Fruit fly (Drosophila melanogaster) whole organism, prepupa: ENCODE results near the gene CG5282.
A peak's percentile ranks its signal among the peaks of the same experiment; 100 is the strongest.

Experiments
- Blimp-1 ChIP-seq: fragments of 200-800 bp; sonication (Bioruptor generic); optimal IDR thresholded peaks from 3 replicates; lab custom pipeline; 2017; ENCODE audit warnings: missing biosample characterization, missing genetic modification characterization, mild to moderate bottlenecking, moderate library complexity, missing genetic modification reagents
- CG10631 ChIP-seq: fragments of 200-800 bp; sonication (Bioruptor generic); optimal IDR thresholded peaks from 2 replicates; lab custom pipeline; 2016; ENCODE audit warnings: missing biosample characterization, missing genetic modification characterization
- CG10669 ChIP-seq: fragments of 200-800 bp; sonication (Bioruptor generic); optimal IDR thresholded peaks from 3 replicates; lab custom pipeline; 2018; ENCODE audit warnings: missing biosample characterization, mild to moderate bottlenecking, missing genetic modification characterization, moderate library complexity
- CG11294 ChIP-seq: fragments of 200-800 bp; sonication (Bioruptor generic); IDR thresholded peaks from 2 replicates; pipeline ENCODE4 v1.3.6; 2022; ENCODE audit warnings: missing biosample characterization, missing genetic modification characterization
- CG11762 ChIP-seq: fragments of 200-800 bp; sonication (Bioruptor generic); optimal IDR thresholded peaks from 3 replicates; lab custom pipeline; 2016; ENCODE audit warnings: missing biosample characterization, missing genetic modification characterization; ENCODE audit not compliant: insufficient read depth
- CG1621 ChIP-seq: fragments of 200-800 bp; sonication (Bioruptor generic); optimal IDR thresholded peaks from 3 replicates; lab custom pipeline; 2018; ENCODE audit warnings: missing biosample characterization, mild to moderate bottlenecking, missing genetic modification characterization
- CG16779 ChIP-seq: fragments of 200-800 bp; sonication (Bioruptor generic); optimal IDR thresholded peaks from 3 replicates; lab custom pipeline; 2017; ENCODE audit warnings: missing biosample characterization, mild to moderate bottlenecking, missing genetic modification characterization
- CG31627 ChIP-seq: fragments of 200-800 bp; sonication (Bioruptor generic); optimal IDR thresholded peaks from 3 replicates; lab custom pipeline; 2016; ENCODE audit warnings: missing biosample characterization, missing genetic modification characterization
- CG32006 ChIP-seq: fragments of 200-800 bp; sonication (Bioruptor generic); optimal IDR thresholded peaks from 3 replicates; lab custom pipeline; 2017; ENCODE audit warnings: missing biosample characterization, mild to moderate bottlenecking, missing genetic modification characterization
- CG34406 ChIP-seq: fragments of 200-800 bp; sonication (Bioruptor generic); optimal IDR thresholded peaks from 3 replicates; lab custom pipeline; 2016; ENCODE audit warnings: missing biosample characterization, missing genetic modification characterization
- CG3919 ChIP-seq: fragments of 200-800 bp; sonication (Bioruptor generic); optimal IDR thresholded peaks from 3 replicates; lab custom pipeline; 2016; ENCODE audit warnings: missing biosample characterization, missing genetic modification characterization
- CG4318 ChIP-seq: fragments of 200-800 bp; sonication (Bioruptor generic); optimal IDR thresholded peaks from 3 replicates; lab custom pipeline; 2017; ENCODE audit warnings: missing biosample characterization, mild to moderate bottlenecking, missing genetic modification characterization
- CG6163 ChIP-seq: fragments of 200-800 bp; sonication (Bioruptor generic); IDR thresholded peaks from 3 replicates; pipeline ENCODE4 v1.3.6; 2022; ENCODE audit warnings: missing biosample characterization, missing genetic modification characterization
- CG6276 ChIP-seq: fragments of 200-800 bp; sonication (Bioruptor generic); optimal IDR thresholded peaks from 2 replicates; lab custom pipeline; 2017; ENCODE audit warnings: missing biosample characterization, mild to moderate bottlenecking, missing genetic modification characterization
- CG6792 ChIP-seq: fragments of 200-800 bp; sonication (Bioruptor generic); optimal IDR thresholded peaks from 3 replicates; lab custom pipeline; 2016; ENCODE audit warnings: missing biosample characterization, missing genetic modification characterization
- CG6808 ChIP-seq: fragments of 200-800 bp; sonication (Bioruptor generic); optimal IDR thresholded peaks from 3 replicates; lab custom pipeline; 2017; ENCODE audit warnings: missing biosample characterization, missing genetic modification characterization, mild to moderate bottlenecking, moderate library complexity, missing genetic modification reagents
- CG6854 ChIP-seq: fragments of 200-800 bp; sonication (Bioruptor generic); optimal IDR thresholded peaks from 2 replicates; lab custom pipeline; 2017; ENCODE audit warnings: missing biosample characterization, mild to moderate bottlenecking, missing genetic modification characterization
- CG8119 ChIP-seq: fragments of 200-800 bp; sonication (Bioruptor generic); IDR thresholded peaks from 3 replicates; pipeline ENCODE4 v1.3.6; 2022; ENCODE audit warnings: missing biosample characterization, missing genetic modification characterization
- CG8319 ChIP-seq: fragments of 200-800 bp; sonication (Bioruptor generic); optimal IDR thresholded peaks from 3 replicates; lab custom pipeline; 2016; ENCODE audit warnings: missing biosample characterization, missing genetic modification characterization
- CG8632 ChIP-seq: fragments of 200-800 bp; sonication (Bioruptor generic); optimal IDR thresholded peaks from 3 replicates; lab custom pipeline; 2016; ENCODE audit warnings: missing biosample characterization, missing genetic modification characterization
- Eip75B ChIP-seq: fragments of 200-800 bp; sonication (Bioruptor generic); optimal IDR thresholded peaks from 3 replicates; lab custom pipeline; 2016; ENCODE audit warnings: missing biosample characterization, missing genetic modification characterization
- Eip78C ChIP-seq: fragments of 200-800 bp; sonication (Bioruptor generic); peaks from one replicate; lab custom pipeline; 2016; ENCODE audit warnings: missing biosample characterization, missing genetic modification characterization
- Eip93F ChIP-seq: fragments of 200-800 bp; sonication (Bioruptor generic); optimal IDR thresholded peaks from 2 replicates; lab custom pipeline; 2016; ENCODE audit warnings: missing biosample characterization, mild to moderate bottlenecking, missing genetic modification characterization
- Ets21C ChIP-seq: fragments of 200-800 bp; sonication (Bioruptor generic); optimal IDR thresholded peaks from 3 replicates; lab custom pipeline; 2016; ENCODE audit warnings: missing biosample characterization, missing genetic modification characterization
- Hr38 ChIP-seq: sonication (Bioruptor generic); optimal IDR thresholded peaks from 2 replicates; lab custom pipeline; 2016; ENCODE audit warnings: missing biosample characterization, missing genetic modification characterization
- Hr4 ChIP-seq: fragments of 200-800 bp; sonication (Bioruptor generic); optimal IDR thresholded peaks from 3 replicates; lab custom pipeline; 2016; ENCODE audit warnings: missing biosample characterization, missing genetic modification characterization
- Lpt ChIP-seq: fragments of 200-800 bp; sonication (Bioruptor generic); optimal IDR thresholded peaks from 3 replicates; lab custom pipeline; 2016; ENCODE audit warnings: missing biosample characterization, missing genetic modification characterization
- Met ChIP-seq: fragments of 200-800 bp; sonication (Bioruptor generic); optimal IDR thresholded peaks from 3 replicates; lab custom pipeline; 2016; ENCODE audit warnings: missing biosample characterization, missing genetic modification characterization
- Smox ChIP-seq: fragments of 200-800 bp; sonication (Bioruptor generic); optimal IDR thresholded peaks from 3 replicates; lab custom pipeline; 2016; ENCODE audit warnings: missing biosample characterization, missing genetic modification characterization
- Sox15 ChIP-seq: fragments of 200-800 bp; sonication (Bioruptor generic); optimal IDR thresholded peaks from 3 replicates; lab custom pipeline; 2016; ENCODE audit warnings: missing biosample characterization, missing genetic modification characterization
- achi ChIP-seq: fragments of 200-800 bp; sonication (Bioruptor generic); optimal IDR thresholded peaks from 3 replicates; lab custom pipeline; 2016; ENCODE audit warnings: missing biosample characterization, missing genetic modification characterization
- acj6 ChIP-seq: fragments of 200-800 bp; sonication (Bioruptor generic); optimal IDR thresholded peaks from 3 replicates; lab custom pipeline; 2016; ENCODE audit warnings: missing biosample characterization, missing genetic modification characterization
- cyc ChIP-seq: fragments of 200-800 bp; sonication (Bioruptor generic); optimal IDR thresholded peaks from 3 replicates; lab custom pipeline; 2016; ENCODE audit warnings: missing biosample characterization, missing genetic modification characterization
- dsx ChIP-seq: fragments of 200-800 bp; optimal IDR thresholded peaks from 3 replicates; lab custom pipeline; 2019; ENCODE audit warnings: missing biosample characterization, mild to moderate bottlenecking, missing genetic modification characterization, moderate library complexity; ENCODE audit not compliant: poor library complexity, severe bottlenecking
- eg ChIP-seq: fragments of 200-800 bp; sonication (Bioruptor generic); IDR thresholded peaks from 3 replicates; pipeline ENCODE4 v1.3.6; 2022; ENCODE audit warnings: missing biosample characterization, missing genetic modification characterization
- fd59A ChIP-seq: fragments of 200-800 bp; sonication (Bioruptor generic); optimal IDR thresholded peaks from 2 replicates; lab custom pipeline; 2017; ENCODE audit warnings: missing biosample characterization, mild to moderate bottlenecking, missing genetic modification characterization, missing genetic modification reagents
- fd85E ChIP-seq: fragments of 200-800 bp; sonication (Bioruptor generic); optimal IDR thresholded peaks from 3 replicates; lab custom pipeline; 2016; ENCODE audit warnings: missing biosample characterization, missing genetic modification characterization
- lz ChIP-seq: fragments of 200-800 bp; sonication (Bioruptor generic); optimal IDR thresholded peaks from 3 replicates; lab custom pipeline; 2016; ENCODE audit warnings: missing biosample characterization, missing genetic modification characterization
- net ChIP-seq: fragments of 200-800 bp; sonication (Bioruptor generic); optimal IDR thresholded peaks from 3 replicates; lab custom pipeline; 2016; ENCODE audit warnings: missing biosample characterization, missing genetic modification characterization
- salr ChIP-seq, 2 experiments: fragments of 200-800 bp; sonication (Bioruptor generic); optimal IDR thresholded peaks; 3 replicates each; lab custom pipeline; 2016 to 2018; ENCODE audit warnings: missing biosample characterization in 2 of 2, missing genetic modification characterization in 2 of 2, mild to moderate bottlenecking in 1 of 2
- spab ChIP-seq: fragments of 200-800 bp; sonication (Bioruptor generic); optimal IDR thresholded peaks from 2 replicates; lab custom pipeline; 2017; ENCODE audit warnings: missing biosample characterization, mild to moderate bottlenecking, missing genetic modification characterization, missing genetic modification reagents
- ss ChIP-seq, 2 experiments: fragments of 200-800 bp; sonication (Bioruptor generic); optimal IDR thresholded peaks; 2 replicates in 1 of 2; 3 replicates in 1 of 2; lab custom pipeline; 2017 to 2018; ENCODE audit warnings: mild to moderate bottlenecking in 2 of 2, missing biosample characterization in 2 of 2, missing genetic modification characterization in 2 of 2, moderate library complexity in 1 of 2
- svp ChIP-seq: fragments of 200-800 bp; sonication (Bioruptor generic); peaks from one replicate; lab custom pipeline; 2016; ENCODE audit warnings: missing biosample characterization, missing genetic modification characterization
- topi ChIP-seq: fragments of 200-800 bp; sonication (Bioruptor generic); optimal IDR thresholded peaks from 3 replicates; lab custom pipeline; 2016; ENCODE audit warnings: missing biosample characterization, missing genetic modification characterization

CG5282 gene

dm6 chr3L:20402665-20403492, 23.0 kb downstream of the CG5282 start (continued):
- peak; percentile 64 for TF ChIP-seq CG31627 (GFP tag; lab: Kevin White, UChicago)
- no peak for TF ChIP-seq CG32006 (GFP tag; lab: Kevin White, UChicago)
- TF ChIP-seq CG6276 (GFP tag; lab: Kevin White, UChicago): no peak
- peak; percentile 56 for TF ChIP-seq CG3919 (GFP tag; lab: Kevin White, UChicago)
- TF ChIP-seq CG11762 (GFP tag; lab: Kevin White, UChicago): peak; percentile 46
- TF ChIP-seq CG6163: peak; percentile 77
- peak; percentile 34 for TF ChIP-seq CG8319 (GFP tag; lab: Kevin White, UChicago)
- peak; percentile 72 for TF ChIP-seq Smox (GFP tag; lab: Kevin White, UChicago)
- TF ChIP-seq Blimp-1 (GFP tag; lab: Kevin White, UChicago): no peak
- peak; percentile 68 for TF ChIP-seq lz (GFP tag; lab: Kevin White, UChicago)
- TF ChIP-seq salr (GFP tag; optimal IDR thresholded peaks at IDR 0.05; lab: Kevin White, UChicago): peak in 1 of 2 experiments; percentile 57
- TF ChIP-seq CG16779: peak; percentile 28
- peak; percentile 91 for TF ChIP-seq Eip78C (GFP tag; lab: Kevin White, UChicago)
- TF ChIP-seq acj6 (GFP tag; lab: Kevin White, UChicago): peak; percentile 73
- no peak for TF ChIP-seq CG4318 (GFP tag; lab: Kevin White, UChicago)
- TF ChIP-seq Eip93F (GFP tag; lab: Kevin White, UChicago): peak; percentile 23
- TF ChIP-seq CG8119 (GFP tag; lab: Robert Waterston, UW): no peak
- TF ChIP-seq CG6808 (GFP tag; lab: Kevin White, UChicago): peak; percentile 76
- TF ChIP-seq cyc (GFP tag; lab: Kevin White, UChicago): peak; percentile 53
- no peak for TF ChIP-seq Lpt

DNA sequence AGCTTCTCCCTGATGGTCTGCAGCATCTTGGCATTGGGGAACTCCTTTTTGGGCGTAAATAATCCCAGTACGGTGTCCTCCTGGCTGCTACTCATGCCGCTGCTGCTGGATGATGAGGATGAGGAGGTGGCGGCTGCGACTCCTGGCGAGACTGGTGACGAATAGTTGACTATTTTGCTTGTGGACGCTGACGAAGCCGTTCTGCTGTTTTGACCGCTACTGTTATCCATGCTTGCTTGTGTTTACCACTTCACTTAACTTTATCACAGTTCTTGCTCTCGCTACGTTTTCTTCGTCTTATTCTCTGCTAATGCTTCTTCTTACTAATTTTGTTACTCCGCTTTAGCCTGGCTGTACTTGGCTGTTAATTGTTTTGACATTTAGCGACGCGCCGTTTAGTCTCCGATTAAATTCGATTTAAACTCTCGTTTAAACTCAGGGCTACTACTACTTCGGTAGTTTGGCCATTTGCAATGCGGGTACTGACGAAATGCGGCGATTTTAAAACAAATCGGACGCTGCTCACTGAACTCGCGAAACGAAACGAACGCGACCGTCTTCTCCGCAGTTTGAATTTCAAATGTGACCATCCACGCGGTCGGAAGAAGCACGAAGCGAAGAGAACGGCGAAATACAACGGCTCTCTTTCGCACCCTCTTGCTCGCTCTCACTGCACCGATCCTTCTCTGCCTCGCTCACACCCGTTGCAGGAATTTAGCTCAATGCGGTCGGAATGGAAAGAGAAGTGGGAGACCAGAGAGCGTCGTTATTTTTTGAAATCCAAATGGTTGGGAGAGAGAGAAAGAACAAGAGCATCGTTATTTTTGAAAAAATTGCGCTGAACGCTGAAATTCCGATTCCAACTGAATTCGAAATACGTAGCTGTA, 24.6 kb downstream of the CG5282 start, which contains the start of gene trbl:
TSS of gene trbl (minus strand) at position 584 of the 887 bp plus-strand sequence.
- no peak for TF ChIP-seq CG11294 (GFP tag; lab: Robert Waterston, UW)
- TF ChIP-seq CG6808 (GFP tag; lab: Kevin White, UChicago): peak; percentile 18
- TF ChIP-seq eg: peak; percentile 60; the same call in 2 of the 3 replicates
- TF ChIP-seq Ets21C (GFP tag; lab: Kevin White, UChicago): no peak
- TF ChIP-seq Hr4 (GFP tag; lab: Kevin White, UChicago): no peak
- peak; percentile 12 to 21 for TF ChIP-seq ss (GFP tag; optimal IDR thresholded peaks at IDR 0.05; lab: Kevin White, UChicago)
- TF ChIP-seq Sox15: no peak
- TF ChIP-seq Eip78C (GFP tag; lab: Kevin White, UChicago): peak; percentile 48
- peak; percentile 73 for TF ChIP-seq svp (GFP tag; lab: Kevin White, UChicago)
- TF ChIP-seq Met (GFP tag; lab: Kevin White, UChicago): no peak
- peak; percentile 53 for TF ChIP-seq CG1621 (tag; lab: Kevin White, UChicago)
- TF ChIP-seq Eip75B (GFP tag; lab: Kevin White, UChicago): no peak
- peak; percentile 30 for TF ChIP-seq CG3919 (GFP tag; lab: Kevin White, UChicago)
- no peak for TF ChIP-seq CG34406 (GFP tag; lab: Kevin White, UChicago)
- no peak for TF ChIP-seq Hr38 (GFP tag; lab: Kevin White, UChicago)
- TF ChIP-seq CG4318 (GFP tag; lab: Kevin White, UChicago): no peak
- TF ChIP-seq CG6792: no peak
- no peak for TF ChIP-seq Eip93F (GFP tag; lab: Kevin White, UChicago)
- no peak for TF ChIP-seq spab
- no peak for TF ChIP-seq acj6 (GFP tag; lab: Kevin White, UChicago)
- peak; percentile 30 for TF ChIP-seq fd85E (GFP tag; lab: Kevin White, UChicago)
- peak; percentile 19 for TF ChIP-seq CG6276 (GFP tag; lab: Kevin White, UChicago)
- TF ChIP-seq CG6854 (GFP tag; lab: Kevin White, UChicago): peak; percentile 66
- TF ChIP-seq Blimp-1 (GFP tag; lab: Kevin White, UChicago): no peak
- TF ChIP-seq CG10669 (GFP tag; lab: Kevin White, UChicago): no peak
- TF ChIP-seq cyc (GFP tag; lab: Kevin White, UChicago): no peak
- peak; percentile 33 for TF ChIP-seq CG16779
- no peak for TF ChIP-seq CG8632
- no peak for TF ChIP-seq fd59A (GFP tag; lab: Kevin White, UChicago)
- no peak for TF ChIP-seq CG10631 (GFP tag; lab: Kevin White, UChicago)
- TF ChIP-seq achi (GFP tag; lab: Kevin White, UChicago): peak; percentile 15
- peak; percentile 58 for TF ChIP-seq net
- no peak for TF ChIP-seq topi (GFP tag; lab: Kevin White, UChicago)
- no peak for TF ChIP-seq Lpt
- TF ChIP-seq CG8119 (GFP tag; lab: Robert Waterston, UW): peak; percentile 40; the same call in 2 of the 3 replicates
- no peak for TF ChIP-seq salr (GFP tag; optimal IDR thresholded peaks at IDR 0.05; lab: Kevin White, UChicago)
- peak; percentile 62 for TF ChIP-seq dsx (GFP tag; lab: Kevin White, UChicago)
